Fruit fly (Drosophila melanogaster): ENCODE results near the gene Phf7.

Phf7 gene

DNA sequence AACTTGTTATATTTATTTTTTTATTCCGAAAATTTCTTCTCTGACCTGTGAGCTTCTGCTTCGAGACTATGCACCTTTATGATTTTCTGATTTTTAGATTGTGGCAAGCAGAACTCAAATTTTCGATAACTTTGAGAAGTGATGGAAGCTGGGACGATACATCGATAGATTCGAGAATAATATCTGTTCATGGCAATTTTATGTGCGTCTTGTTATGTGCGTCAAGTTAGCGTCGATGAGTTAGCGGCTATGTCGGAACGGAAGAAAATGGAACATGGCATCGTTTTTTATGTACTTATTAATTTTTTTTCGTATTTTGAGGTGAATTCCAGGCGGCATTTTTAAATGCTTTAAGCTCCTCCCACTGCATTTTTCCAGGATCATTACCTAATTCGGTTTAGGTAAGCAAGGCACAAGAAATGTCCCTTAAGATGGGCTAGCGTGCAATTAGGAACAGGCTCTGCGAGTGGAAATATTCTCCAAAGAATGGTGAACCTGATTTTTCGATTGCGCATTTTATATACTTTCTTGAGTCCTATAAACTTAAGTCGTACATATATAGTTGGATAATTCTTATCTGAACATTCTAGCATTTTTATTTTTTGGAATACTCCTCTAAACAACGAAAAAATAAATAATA is at the start of gene Phf7:
TSS of gene Phf7 (minus strand) at position 58 of the 640 bp plus-strand sequence.
- TF ChIP-seq CG17186 (GFP tag; optimal IDR thresholded peaks at IDR 0.05) (peak; percentile 48), wek (GFP tag; optimal IDR thresholded peaks at IDR 0.05) (no peak), Bgb (GFP tag; IDR thresholded peaks at IDR 0.05; ENCODE audit: partially characterized antibody) (peak; percentile 86), z (GFP tag; IDR thresholded peaks at IDR 0.05) (no peak), CG6683 (GFP tag; optimal IDR thresholded peaks at IDR 0.05) (no peak), Dip3 (GFP tag; optimal IDR thresholded peaks at IDR 0.05) (no peak), CG30020 (tag; optimal IDR thresholded peaks at IDR 0.05) (peak; percentile 98), tna (GFP tag; IDR thresholded peaks at IDR 0.05; ENCODE audit: partially characterized antibody) (peak; percentile 48; the same call in 1 of the 2 replicates), CG13624 (GFP tag; optimal IDR thresholded peaks at IDR 0.05) (peak; percentile 22), psq (GFP tag; optimal IDR thresholded peaks at IDR 0.05) (no peak), CG3838 (GFP tag; optimal IDR thresholded peaks at IDR 0.05) (no peak), jumu (GFP tag; optimal IDR thresholded peaks at IDR 0.05) (peak; percentile 18), CG2712 (tag; optimal IDR thresholded peaks at IDR 0.05) (no peak), CG2120 (GFP tag; optimal IDR thresholded peaks at IDR 0.05) (peak; percentile 8), CG6654 (GFP tag; optimal IDR thresholded peaks at IDR 0.05) (no peak), gsb-n (tag; optimal IDR thresholded peaks at IDR 0.05) (no peak), CG2129 (GFP tag; IDR thresholded peaks at IDR 0.05; ENCODE audit: partially characterized antibody) (0 out of 2 replicates have a peak, but pooled peaks have one; percentile 19), CG9797 (GFP tag; optimal IDR thresholded peaks at IDR 0.05) (peak; percentile 15), CG14667 (GFP tag; IDR thresholded peaks at IDR 0.05) (peak; percentile 42; the same call in 1 of the 2 replicates), lbe (GFP tag; optimal IDR thresholded peaks at IDR 0.05) (no peak), Nf-YB (GFP tag; optimal IDR thresholded peaks at IDR 0.05) (no peak), Gug (GFP tag; IDR thresholded peaks at IDR 0.05) (no peak), CG6791 (GFP tag; IDR thresholded peaks at IDR 0.05; ENCODE audit: partially characterized antibody) (peak; percentile 82), Sry-δ (GFP tag; optimal IDR thresholded peaks at IDR 0.05) (peak; percentile 94), CG13287 (GFP tag; IDR thresholded peaks at IDR 0.05; ENCODE audit: partially characterized antibody) (peak; percentile 77), MTF-1 (GFP tag; optimal IDR thresholded peaks at IDR 0.05; ENCODE audit: borderline replicate concordance) (no peak), stwl (tag; optimal IDR thresholded peaks at IDR 0.05) (peak; percentile 74), Bdp1 (GFP tag; optimal IDR thresholded peaks at IDR 0.05) (no peak), inv (GFP tag; IDR thresholded peaks at IDR 0.05; ENCODE audit: partially characterized antibody) (peak; percentile 78), vfl (GFP tag; optimal IDR thresholded peaks at IDR 0.05) (no peak), HmgD (GFP tag; optimal IDR thresholded peaks at IDR 0.05) (peak; percentile 34), CG14860 (GFP tag; IDR thresholded peaks at IDR 0.05; ENCODE audit: partially characterized antibody) (peak; percentile 56; the same call in 2 of the 3 replicates), pfk (GFP tag; optimal IDR thresholded peaks at IDR 0.05) (peak; percentile 94), CG9609 (GFP tag; optimal IDR thresholded peaks at IDR 0.05) (no peak), CG8290 (GFP tag; optimal IDR thresholded peaks at IDR 0.05) (peak; percentile 11), CG8290 (tag; optimal IDR thresholded peaks at IDR 0.05) (peak in 1 of 2 experiments; percentile 49), CG18599 (GFP tag; optimal IDR thresholded peaks at IDR 0.05) (no peak), sc (optimal IDR thresholded peaks at IDR 0.05) (no peak), sc (GFP tag; optimal IDR thresholded peaks at IDR 0.05) (no peak), Dll (GFP tag; IDR thresholded peaks at IDR 0.05; ENCODE audit: partially characterized antibody) (peak; percentile 66; the same call in 3 of the 4 replicates), knrl (GFP tag; IDR thresholded peaks at IDR 0.05; ENCODE audit: partially characterized antibody) (peak; percentile 81), Abd-B (GFP tag; optimal IDR thresholded peaks at IDR 0.05) (peak; percentile 85), hbn (GFP tag; IDR thresholded peaks at IDR 0.05; ENCODE audit: partially characterized antibody) (peak; percentile 58), dati (GFP tag; IDR thresholded peaks at IDR 0.05) (no peak), dimm (GFP tag; IDR thresholded peaks at IDR 0.05) (no peak), CG16813 (GFP tag; IDR thresholded peaks at IDR 0.05; ENCODE audit: partially characterized antibody) (peak; percentile 83), Myb (GFP tag; optimal IDR thresholded peaks at IDR 0.05) (peak; percentile 45), vnd (GFP tag; IDR thresholded peaks at IDR 0.05; ENCODE audit: partially characterized antibody) (peak; percentile 77)
